Fruit fly (Drosophila melanogaster) whole organism: ENCODE results near the gene Agpat4.

Experiments
- CG8478 ChIP-seq: fragments of >200 bp; optimal IDR thresholded peaks from 2 replicates; lab custom pipeline; 2018; ENCODE audit warnings: inconsistent platforms
- Dll ChIP-seq: fragments of >200 bp; optimal IDR thresholded peaks from 2 replicates; lab custom pipeline; 2017
- EcR ChIP-seq, 2 experiments: fragments of >200 bp; optimal IDR thresholded peaks; 2 replicates each; lab custom pipeline; 2017; ENCODE audit warnings: missing biosample characterization in 2 of 2, missing genetic modification characterization in 2 of 2, missing genetic modification reagents in 2 of 2
- pan ChIP-seq: fragments of >200 bp; optimal IDR thresholded peaks from 2 replicates; lab custom pipeline; 2017
- psq ChIP-seq: fragments of >200 bp; optimal IDR thresholded peaks from 2 replicates; lab custom pipeline; 2017
- usp ChIP-seq: fragments of >200 bp; optimal IDR thresholded peaks from 2 replicates; lab custom pipeline; 2017; ENCODE audit warnings: missing biosample characterization, missing genetic modification characterization, mixed read lengths

dm6 chr3L:16419059-16419773 is 37.8 kb upstream of the Agpat4 start, which contains the start of the genes TyrRS and CG33158:
- TF ChIP-seq EcR (GFP tag; optimal IDR thresholded peaks at IDR 0.05; lab: Kevin White, UChicago), result no peak
- no peak for TF ChIP-seq usp (GFP tag; lab: Kevin White, UChicago)
- TF ChIP-seq pan (lab: Kevin White, UChicago), result no peak
- no peak for TF ChIP-seq Dll (lab: Kevin White, UChicago)
- TF ChIP-seq CG8478, result no peak
- TF ChIP-seq psq (lab: Kevin White, UChicago), result no peak
